Fruit fly (Drosophila melanogaster): Measurements from ENCODE around the gene CG15387.

CG15387 gene

dm6 chr2L:2179366-2179765 lies 46.7 kb downstream of the CG15387 start (continued):
- TF ChIP-seq Taf1 (GFP tag; IDR thresholded peaks at IDR 0.05) (peak; percentile 33; the same call in 1 of the 2 replicates), lola (GFP tag; optimal IDR thresholded peaks at IDR 0.05) (no peak), ftz-f1 (GFP tag; optimal IDR thresholded peaks at IDR 0.05) (no peak), CG18619 (GFP tag; optimal IDR thresholded peaks at IDR 0.05) (peak; percentile 75), z (GFP tag; IDR thresholded peaks at IDR 0.05) (no peak), knrl (GFP tag; IDR thresholded peaks at IDR 0.05; ENCODE audit: partially characterized antibody) (no peak), Hr39 (optimal IDR thresholded peaks at IDR 0.05) (no peak), CG3847 (GFP tag; IDR thresholded peaks at IDR 0.05) (peak; percentile 80), en (GFP tag; optimal IDR thresholded peaks at IDR 0.05) (peak; percentile 15), sob (GFP tag; IDR thresholded peaks at IDR 0.05) (peak; percentile 74), kay (GFP tag; optimal IDR thresholded peaks at IDR 0.05) (peak; percentile 8), CG1024 (GFP tag; IDR thresholded peaks at IDR 0.05) (no peak), TFAM (GFP tag; optimal IDR thresholded peaks at IDR 0.05) (no peak), br (optimal IDR thresholded peaks at IDR 0.05) (no peak), maf-S (GFP tag; optimal IDR thresholded peaks at IDR 0.05) (peak; percentile 80), CG8359 (GFP tag; optimal IDR thresholded peaks at IDR 0.05; ENCODE audit: borderline replicate concordance) (peak; percentile 0), ranshi (GFP tag; IDR thresholded peaks at IDR 0.05) (peak; percentile 58; the same call in 1 of the 2 replicates), cad (GFP tag; optimal IDR thresholded peaks at IDR 0.05) (no peak), CG1603 (tag; optimal IDR thresholded peaks at IDR 0.05) (peak; percentile 76), CG11398 (GFP tag; optimal IDR thresholded peaks at IDR 0.05) (peak; percentile 58), nau (GFP tag; optimal IDR thresholded peaks at IDR 0.05) (peak; percentile 60), CG11093 (GFP tag; IDR thresholded peaks at IDR 0.05) (peak; percentile 61; the same call in 1 of the 3 replicates), CG11723 (GFP tag; optimal IDR thresholded peaks at IDR 0.05) (peak; percentile 51), her (GFP tag; optimal IDR thresholded peaks at IDR 0.05) (peak; percentile 80), Ets65A (GFP tag) (peak; percentile 93), CG3281 (GFP tag; optimal IDR thresholded peaks at IDR 0.05) (peak; percentile 60), kni (GFP tag; optimal IDR thresholded peaks at IDR 0.05) (no peak), CG32532 (GFP tag; IDR thresholded peaks at IDR 0.05) (peak; percentile 84), CrebB (tag; optimal IDR thresholded peaks at IDR 0.05) (peak; percentile 75), CG11247 (GFP tag; IDR thresholded peaks at IDR 0.05) (peak; percentile 44), CG16813 (GFP tag; IDR thresholded peaks at IDR 0.05; ENCODE audit: partially characterized antibody) (no peak), CG18764 (GFP tag; optimal IDR thresholded peaks at IDR 0.05) (peak; percentile 59), Scr (GFP tag; IDR thresholded peaks at IDR 0.05; ENCODE audit: partially characterized antibody) (no peak), dmrt99B (tag; optimal IDR thresholded peaks at IDR 0.05) (peak; percentile 82), CG4360 (GFP tag; IDR thresholded peaks at IDR 0.05) (no peak), sr (GFP tag; IDR thresholded peaks at IDR 0.05) (peak; percentile 91), CG17612 (GFP tag; IDR thresholded peaks at IDR 0.05) (peak; percentile 62), croc (GFP tag; conservative IDR thresholded peaks at IDR 0.05) (peak; percentile 21; the same call in 1 of the 3 replicates), CG10431 (GFP tag; optimal IDR thresholded peaks at IDR 0.05) (no peak), lab (GFP tag; optimal IDR thresholded peaks at IDR 0.05) (peak; percentile 89), klu (GFP tag; IDR thresholded peaks at IDR 0.05) (peak; percentile 56), nerfin-1 (tag; optimal IDR thresholded peaks at IDR 0.05) (peak; percentile 59), sd (tag; optimal IDR thresholded peaks at IDR 0.05) (peak; percentile 86), CG15479 (GFP tag; optimal IDR thresholded peaks at IDR 0.05) (no peak), H15 (GFP tag; IDR thresholded peaks at IDR 0.05) (peak; percentile 58; the same call in 2 of the 3 replicates), Lhr (GFP tag; optimal IDR thresholded peaks at IDR 0.05) (no peak), chif (GFP tag; optimal IDR thresholded peaks at IDR 0.05) (peak; percentile 58 to 63), lmd (GFP tag; IDR thresholded peaks at IDR 0.05) (peak; percentile 86), ATbp (GFP tag; optimal IDR thresholded peaks at IDR 0.05) (peak; percentile 73), inv (GFP tag; IDR thresholded peaks at IDR 0.05; ENCODE audit: partially characterized antibody) (no peak), CG3065 (GFP tag; optimal IDR thresholded peaks at IDR 0.05) (peak; percentile 29)

Data from whole organism, embryonic.